Worm (Caenorhabditis elegans) whole organism, midembryonic: ENCODE data around the gene ZK892.4.
"Not testable (repeated sequence)": the region's sequence is repeated elsewhere in the genome, so short reads cannot be mapped to it uniquely, and the experiment has no call there.

Experiments used
- T22C8.4 ChIP-seq: fragments of 200-800 bp; sonication (Bioruptor generic); IDR thresholded peaks from 2 replicates; pipeline ENCODE4 v1.3.6; 2022; ENCODE audit warnings: missing genetic modification characterization, missing compliant biosample characterization
- cog-1 ChIP-seq: sonication (generic microtip); optimal IDR thresholded peaks from 2 replicates; lab custom pipeline; 2016; ENCODE audit warnings: missing genetic modification characterization, missing compliant biosample characterization
- flt-1 ChIP-seq: fragments of 200-800 bp; sonication (Bioruptor generic); IDR thresholded peaks from 2 replicates; pipeline ENCODE4 v1.3.6; 2022; ENCODE audit warnings: missing genetic modification characterization, missing compliant biosample characterization
- klf-2 ChIP-seq: fragments of 200-800 bp; sonication (Bioruptor generic); conservative IDR thresholded peaks from 2 replicates; pipeline ENCODE4 v1.3.6; 2022; ENCODE audit warnings: missing genetic modification reagents, missing genetic modification characterization, missing compliant biosample characterization
- med-1 ChIP-seq: sonication (generic microtip); optimal IDR thresholded peaks from 2 replicates; lab custom pipeline; 2017; ENCODE audit warnings: missing genetic modification characterization, mild to moderate bottlenecking, missing compliant biosample characterization, antibody characterized with exemption, missing genetic modification reagents; ENCODE audit not compliant: insufficient read depth
- ref-1 ChIP-seq: fragments of 200-800 bp; sonication (Bioruptor generic); conservative IDR thresholded peaks from 2 replicates; pipeline ENCODE4 v1.3.6; 2022; ENCODE audit warnings: missing genetic modification reagents, missing genetic modification characterization, missing compliant biosample characterization
- tab-1 ChIP-seq: fragments of 200-800 bp; sonication (Bioruptor generic); IDR thresholded peaks from 2 replicates; pipeline ENCODE4 v1.3.6; 2022; ENCODE audit warnings: missing genetic modification characterization, missing compliant biosample characterization
- ztf-23 ChIP-seq: fragments of 200-800 bp; sonication (Bioruptor generic); IDR thresholded peaks from 2 replicates; pipeline ENCODE4 v1.3.6; 2022; ENCODE audit warnings: missing genetic modification reagents, missing genetic modification characterization, missing compliant biosample characterization
- ztf-29 ChIP-seq: fragments of 200-800 bp; sonication (Bioruptor generic); IDR thresholded peaks from 2 replicates; pipeline ENCODE4 v1.3.6; 2022; ENCODE audit warnings: missing genetic modification reagents, missing genetic modification characterization, missing compliant biosample characterization

Gene ZK892.4

ce11 chrII:10006266-10006665 is at the start of gene ZK892.4:
Gene ZK892.4 (plus strand): TSS chrII:10006566.
- not testable (repeated sequence) for TF ChIP-seq T22C8.4 (GFP tag; lab: Robert Waterston, UW); ref-1 (GFP tag; lab: Robert Waterston, UW); cog-1

- no peak for TF ChIP-seq ref-1 (GFP tag; lab: Robert Waterston, UW)
- TF ChIP-seq klf-2 (GFP tag; lab: Robert Waterston, UW): no peak
- TF ChIP-seq tab-1 (GFP tag; lab: Robert Waterston, UW): no peak
- TF ChIP-seq ztf-23 (GFP tag; lab: Robert Waterston, UW): no peak
- no peak for TF ChIP-seq T22C8.4 (GFP tag; lab: Robert Waterston, UW)
- no peak for TF ChIP-seq ztf-29
- no peak for TF ChIP-seq med-1 (GFP tag; lab: Kevin White, UChicago)
- no peak for TF ChIP-seq flt-1 (GFP tag; lab: Robert Waterston, UW)
- TF ChIP-seq cog-1: no peak
These were observed 46.2 kb upstream of the ZK892.4 start for ce11 chrII:9960127-9960526.

- TF ChIP-seq ztf-29 (no peak), flt-1 (GFP tag; lab: Robert Waterston, UW) (no peak), med-1 (GFP tag; lab: Kevin White, UChicago) (no peak), ztf-23 (GFP tag; lab: Robert Waterston, UW) (no peak), tab-1 (GFP tag; lab: Robert Waterston, UW) (no peak), T22C8.4 (GFP tag; lab: Robert Waterston, UW) (no peak), cog-1 (no peak), ref-1 (GFP tag; lab: Robert Waterston, UW) (no peak), klf-2 (GFP tag; lab: Robert Waterston, UW) (no peak)
These were observed 42.6 kb upstream of the ZK892.4 start for ce11 chrII:9963808-9964207.

ce11 chrII:9965325-9965724 is 41.0 kb upstream of the ZK892.4 start:
- no peak for TF ChIP-seq ref-1 (GFP tag; lab: Robert Waterston, UW)

- TF ChIP-seq ztf-23 (GFP tag; lab: Robert Waterston, UW) (no peak), T22C8.4 (GFP tag; lab: Robert Waterston, UW) (no peak), cog-1 (no peak), ztf-29 (no peak), flt-1 (GFP tag; lab: Robert Waterston, UW) (no peak), ref-1 (GFP tag; lab: Robert Waterston, UW) (no peak), tab-1 (GFP tag; lab: Robert Waterston, UW) (no peak)
These were observed 39.4 kb upstream of the ZK892.4 start, which contains the start of gene dtmk-1 for ce11 chrII:9966954-9967353. Gene dtmk-1 (minus strand): TSS chrII:9967099.

- TF ChIP-seq T22C8.4 (GFP tag; lab: Robert Waterston, UW) (no peak), klf-2 (GFP tag; lab: Robert Waterston, UW) (no peak), tab-1 (GFP tag; lab: Robert Waterston, UW) (no peak), flt-1 (GFP tag; lab: Robert Waterston, UW) (no peak)
These were observed 38.2 kb upstream of the ZK892.4 start, which contains the start of the genes R53.4 and psf-1 for ce11 chrII:9967999-9968706. Gene R53.4 (minus strand): TSS chrII:9968049. Gene psf-1 (plus strand): TSS chrII:9968673.

ce11 chrII:9970438-9971092 is 35.8 kb upstream of the ZK892.4 start, which contains the start of gene R53.5:
Gene R53.5 (minus strand): TSS chrII:9970488.
- no peak for TF ChIP-seq cog-1
- TF ChIP-seq med-1 (GFP tag; lab: Kevin White, UChicago): no peak
- TF ChIP-seq ztf-23 (GFP tag; lab: Robert Waterston, UW): no peak
- TF ChIP-seq klf-2 (GFP tag; lab: Robert Waterston, UW): no peak
- TF ChIP-seq ref-1 (GFP tag; lab: Robert Waterston, UW): no peak
- TF ChIP-seq ztf-29: no peak
- TF ChIP-seq flt-1 (GFP tag; lab: Robert Waterston, UW): no peak
- TF ChIP-seq tab-1 (GFP tag; lab: Robert Waterston, UW): no peak

- TF ChIP-seq med-1 (GFP tag; lab: Kevin White, UChicago) (no peak), flt-1 (GFP tag; lab: Robert Waterston, UW) (no peak), ref-1 (GFP tag; lab: Robert Waterston, UW) (no peak), klf-2 (GFP tag; lab: Robert Waterston, UW) (no peak), ztf-29 (no peak), ztf-23 (GFP tag; lab: Robert Waterston, UW) (no peak), T22C8.4 (GFP tag; lab: Robert Waterston, UW) (no peak)
These were observed 32.2 kb upstream of the ZK892.4 start for ce11 chrII:9974210-9974609.

ce11 chrII:9974967-9975366 is 31.4 kb upstream of the ZK892.4 start, which contains the start of gene aakg-5:
Gene aakg-5 (minus strand): TSS chrII:9975125.
- TF ChIP-seq ztf-29 (no peak), klf-2 (GFP tag; lab: Robert Waterston, UW) (no peak), cog-1 (no peak), ztf-23 (GFP tag; lab: Robert Waterston, UW) (no peak), T22C8.4 (GFP tag; lab: Robert Waterston, UW) (no peak), med-1 (GFP tag; lab: Kevin White, UChicago) (no peak), ref-1 (GFP tag; lab: Robert Waterston, UW) (no peak), flt-1 (GFP tag; lab: Robert Waterston, UW) (no peak), tab-1 (GFP tag; lab: Robert Waterston, UW) (no peak)
